Fruit fly (Drosophila melanogaster): ENCODE data around the gene CG4194.

The CG4194 gene

DNA sequence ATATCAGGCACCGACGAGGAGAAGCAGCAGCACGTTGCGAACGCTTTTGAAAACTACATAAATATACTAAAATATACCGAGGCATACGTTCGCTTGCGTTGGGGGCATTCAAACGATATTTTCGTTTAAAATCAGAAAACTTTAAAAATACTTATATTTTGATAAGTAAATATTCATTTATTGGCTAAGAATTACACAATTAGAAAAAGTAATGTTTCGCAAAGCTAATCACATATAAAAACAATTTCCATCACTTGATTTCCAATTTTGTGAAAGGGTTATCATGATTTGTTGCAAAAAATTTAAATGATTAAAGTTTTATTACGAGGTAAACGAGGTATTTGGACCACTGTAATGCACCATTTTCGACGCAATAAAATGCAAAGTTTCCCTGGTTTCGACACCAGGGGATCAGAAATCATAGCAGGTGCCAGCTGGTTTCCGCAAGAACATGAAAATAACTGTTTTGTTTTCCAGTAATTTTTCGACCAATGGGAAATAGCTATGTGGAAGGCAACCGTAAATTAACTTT lies 7.5 kb downstream of the CG4194 start, which contains the start of gene CG4045 (continued):
- TF ChIP-seq pnt (GFP tag; optimal IDR thresholded peaks at IDR 0.05) (no peak), Stat92E (GFP tag; optimal IDR thresholded peaks at IDR 0.05) (no peak), CG10959 (GFP tag; IDR thresholded peaks at IDR 0.05) (no peak), gro (GFP tag; optimal IDR thresholded peaks at IDR 0.05) (no peak), E2f2 (GFP tag; IDR thresholded peaks at IDR 0.05) (peak; percentile 28; the same call in 1 of the 2 replicates), cato (GFP tag; optimal IDR thresholded peaks at IDR 0.05; ENCODE audit: borderline replicate concordance) (no peak), pb (GFP tag; optimal IDR thresholded peaks at IDR 0.05) (no peak), Max (GFP tag; optimal IDR thresholded peaks at IDR 0.05) (no peak), jigr1 (GFP tag; IDR thresholded peaks at IDR 0.05) (no peak), Side (GFP tag; optimal IDR thresholded peaks at IDR 0.05) (no peak), CG9727 (GFP tag; optimal IDR thresholded peaks at IDR 0.05) (no peak), CG1529 (GFP tag; optimal IDR thresholded peaks at IDR 0.05) (no peak), CG15514 (GFP tag; optimal IDR thresholded peaks at IDR 0.05) (peak; percentile 19), maf-S (GFP tag; optimal IDR thresholded peaks at IDR 0.05) (no peak), CG9437 (GFP tag; optimal IDR thresholded peaks at IDR 0.05) (no peak), p53 (GFP tag; optimal IDR thresholded peaks at IDR 0.05) (no peak), gcm (GFP tag; optimal IDR thresholded peaks at IDR 0.05) (no peak), HLH54F (GFP tag; optimal IDR thresholded peaks at IDR 0.05) (no peak), unpg (GFP tag; optimal IDR thresholded peaks at IDR 0.05) (peak; percentile 13), NFAT (GFP tag; IDR thresholded peaks at IDR 0.05) (no peak), CG2889 (GFP tag; IDR thresholded peaks at IDR 0.05) (no peak), fru (optimal IDR thresholded peaks at IDR 0.05) (no peak), tap (tag; optimal IDR thresholded peaks at IDR 0.05) (no peak), CG31365 (tag; optimal IDR thresholded peaks at IDR 0.05) (no peak), CG6683 (GFP tag; optimal IDR thresholded peaks at IDR 0.05) (no peak), CG7271 (tag; optimal IDR thresholded peaks at IDR 0.05) (no peak), onecut (GFP tag; IDR thresholded peaks at IDR 0.05) (no peak), Nf-YB (GFP tag; optimal IDR thresholded peaks at IDR 0.05) (no peak), nau (GFP tag; optimal IDR thresholded peaks at IDR 0.05) (no peak), sob (GFP tag; IDR thresholded peaks at IDR 0.05) (no peak), CG16779 (GFP tag; IDR thresholded peaks at IDR 0.05) (no peak), CG4282 (GFP tag; optimal IDR thresholded peaks at IDR 0.05) (no peak), Dek (tag; optimal IDR thresholded peaks at IDR 0.05) (no peak), Dip3 (GFP tag; optimal IDR thresholded peaks at IDR 0.05) (no peak), amos (GFP tag; IDR thresholded peaks at IDR 0.05; ENCODE audit: partially characterized antibody) (no peak), tin (GFP tag; optimal IDR thresholded peaks at IDR 0.05) (no peak), CG15601 (tag; optimal IDR thresholded peaks at IDR 0.05) (no peak), B-H1 (GFP tag; IDR thresholded peaks at IDR 0.05) (no peak), CG12659 (GFP tag; optimal IDR thresholded peaks at IDR 0.05) (no peak), Sry-β (GFP tag; optimal IDR thresholded peaks at IDR 0.05) (peak; percentile 40), Lhr (GFP tag; optimal IDR thresholded peaks at IDR 0.05) (no peak), ara (GFP tag; IDR thresholded peaks at IDR 0.05) (no peak), gce (GFP tag; IDR thresholded peaks at IDR 0.05) (no peak), crp (GFP tag; optimal IDR thresholded peaks at IDR 0.05) (no peak), inv (GFP tag; IDR thresholded peaks at IDR 0.05; ENCODE audit: partially characterized antibody) (no peak), ato (GFP tag; IDR thresholded peaks at IDR 0.05; ENCODE audit: partially characterized antibody) (no peak), CG10274 (GFP tag; optimal IDR thresholded peaks at IDR 0.05) (no peak), CG17328 (GFP tag; IDR thresholded peaks at IDR 0.05) (no peak), tup (GFP tag; optimal IDR thresholded peaks at IDR 0.05) (no peak), Trl (optimal IDR thresholded peaks at IDR 0.05) (no peak), Trl (GFP tag; optimal IDR thresholded peaks at IDR 0.05) (no peak), CG14014 (GFP tag; IDR thresholded peaks at IDR 0.05) (no peak)
